Worm (Caenorhabditis elegans) whole organism, young adult: ENCODE data around the gene C07B5.8.

Source experiments
- B0019.2 ChIP-seq: fragments of 200-800 bp; sonication (Bioruptor generic); conservative IDR thresholded peaks from 2 replicates; pipeline ENCODE4 v1.3.6; 2022; ENCODE audit warnings: missing genetic modification reagents, missing genetic modification characterization, missing compliant biosample characterization
- B0035.1 ChIP-seq: sonication (generic microtip); optimal IDR thresholded peaks from 2 replicates; lab custom pipeline; 2016; ENCODE audit warnings: missing genetic modification characterization, mild to moderate bottlenecking, missing compliant biosample characterization, missing genotype, missing genetic modification reagents
- B0336.3 ChIP-seq: fragments of 200-800 bp; sonication (Bioruptor generic); IDR thresholded peaks from 2 replicates; pipeline ENCODE4 v1.3.6; 2022; ENCODE audit warnings: missing genetic modification characterization, missing compliant biosample characterization
- F10E7.11 ChIP-seq: sonication (generic microtip); optimal IDR thresholded peaks from 2 replicates; lab custom pipeline; 2017; ENCODE audit warnings: mild to moderate bottlenecking, missing genetic modification characterization, moderate library complexity, missing compliant biosample characterization
- F37B4.10 ChIP-seq: fragments of 200-800 bp; sonication (Bioruptor generic); IDR thresholded peaks from 2 replicates; pipeline ENCODE4 v1.3.6; 2022; ENCODE audit warnings: missing genetic modification characterization, missing compliant biosample characterization
- F57C9.4 ChIP-seq: sonication (generic microtip); optimal IDR thresholded peaks from 2 replicates; lab custom pipeline; 2017; ENCODE audit warnings: mild to moderate bottlenecking, missing genetic modification characterization, missing compliant biosample characterization
- K11D2.4 ChIP-seq: fragments of 200-800 bp; sonication (Bioruptor generic); IDR thresholded peaks from 2 replicates; pipeline ENCODE4 v1.3.6; 2022; ENCODE audit warnings: missing genetic modification reagents, missing genetic modification characterization, missing compliant biosample characterization
- K12H6.12 ChIP-seq: fragments of 200-800 bp; sonication (Bioruptor generic); optimal IDR thresholded peaks from 2 replicates; lab custom pipeline; 2018; ENCODE audit warnings: mild to moderate bottlenecking, missing genetic modification characterization, missing compliant biosample characterization
- T26A5.8 ChIP-seq: sonication (generic microtip); optimal IDR thresholded peaks from 2 replicates; lab custom pipeline; 2016; ENCODE audit warnings: missing genetic modification characterization, missing compliant biosample characterization
- ZK185.1 ChIP-seq: sonication (generic microtip); optimal IDR thresholded peaks from 2 replicates; lab custom pipeline; 2016; ENCODE audit warnings: mild to moderate bottlenecking, missing genetic modification characterization, missing compliant biosample characterization; ENCODE audit not compliant: poor library complexity, severe bottlenecking
- aptf-2 ChIP-seq: fragments of 200-800 bp; sonication (Bioruptor generic); conservative IDR thresholded peaks from 2 replicates; pipeline ENCODE4 v1.3.6; 2022; ENCODE audit warnings: missing genetic modification reagents, missing genetic modification characterization, missing compliant biosample characterization
- attf-3 ChIP-seq: fragments of 200-800 bp; sonication (Bioruptor generic); conservative IDR thresholded peaks from 2 replicates; pipeline ENCODE4 v1.3.6; 2022; ENCODE audit warnings: missing genetic modification reagents, missing genetic modification characterization, missing compliant biosample characterization
- attf-6 ChIP-seq: fragments of 200-800 bp; sonication (Bioruptor generic); IDR thresholded peaks from 2 replicates; pipeline ENCODE4 v1.3.6; 2022; ENCODE audit warnings: missing genetic modification reagents, missing genetic modification characterization, missing compliant biosample characterization
- cebp-2 ChIP-seq: fragments of 200-800 bp; sonication (Bioruptor generic); IDR thresholded peaks from 2 replicates; pipeline ENCODE4 v1.3.6; 2022; ENCODE audit warnings: missing genetic modification characterization, missing compliant biosample characterization
- dpff-1 ChIP-seq: sonication (generic microtip); optimal IDR thresholded peaks from 2 replicates; lab custom pipeline; 2017; ENCODE audit warnings: mild to moderate bottlenecking, missing genetic modification characterization, missing compliant biosample characterization
- egl-18 ChIP-seq: fragments of 200-800 bp; sonication (Bioruptor generic); IDR thresholded peaks from 2 replicates; pipeline ENCODE4 v1.3.6; 2022; ENCODE audit warnings: missing genetic modification reagents, missing genetic modification characterization, missing compliant biosample characterization
- ets-4 ChIP-seq: fragments of 200-800 bp; sonication (Bioruptor generic); optimal IDR thresholded peaks from 2 replicates; lab custom pipeline; 2018; ENCODE audit warnings: mild to moderate bottlenecking, missing genetic modification characterization, missing compliant biosample characterization
- him-1 ChIP-seq: sonication (generic microtip); optimal IDR thresholded peaks from 2 replicates; lab custom pipeline; 2016; ENCODE audit warnings: missing genotype, missing genetic modification reagents, missing genetic modification characterization, missing compliant biosample characterization
- lin-40 ChIP-seq: sonication (generic microtip); optimal IDR thresholded peaks from 2 replicates; lab custom pipeline; 2016; ENCODE audit warnings: missing genetic modification characterization, mild to moderate bottlenecking, missing compliant biosample characterization, missing genotype, missing genetic modification reagents
- lsy-27 ChIP-seq: sonication (generic microtip); optimal IDR thresholded peaks from 2 replicates; lab custom pipeline; 2017; ENCODE audit warnings: missing genetic modification characterization, mild to moderate bottlenecking, missing compliant biosample characterization, antibody characterized with exemption, missing genotype, borderline replicate concordance; ENCODE audit not compliant: insufficient read depth
- madf-3 ChIP-seq: fragments of 200-800 bp; sonication (Bioruptor generic); IDR thresholded peaks from 2 replicates; pipeline ENCODE4 v1.3.6; 2022; ENCODE audit warnings: missing genetic modification reagents, missing genetic modification characterization, missing compliant biosample characterization
- madf-6 ChIP-seq: fragments of 200-800 bp; sonication (Bioruptor generic); IDR thresholded peaks from 2 replicates; pipeline ENCODE4 v1.3.6; 2022; ENCODE audit warnings: missing genetic modification reagents, missing genetic modification characterization, missing compliant biosample characterization
- madf-8 ChIP-seq: fragments of 200-800 bp; sonication (Bioruptor generic); conservative IDR thresholded peaks from 2 replicates; pipeline ENCODE4 v1.3.6; 2022; ENCODE audit warnings: missing genetic modification reagents, missing genetic modification characterization, missing compliant biosample characterization
- mxl-1 ChIP-seq: sonication (generic microtip); optimal IDR thresholded peaks from 2 replicates; lab custom pipeline; 2016; ENCODE audit warnings: missing genetic modification characterization, missing compliant biosample characterization
- nfya-1 ChIP-seq: sonication (generic microtip); optimal IDR thresholded peaks from 2 replicates; lab custom pipeline; 2017; ENCODE audit warnings: antibody characterized with exemption, missing compliant biosample characterization, missing genetic modification characterization, borderline replicate concordance; ENCODE audit not compliant: insufficient read depth
- nfya-2 ChIP-seq: fragments of 200-800 bp; sonication (Bioruptor generic); IDR thresholded peaks from 2 replicates; pipeline ENCODE4 v1.3.6; 2022; ENCODE audit warnings: missing genetic modification reagents, missing genetic modification characterization, missing compliant biosample characterization
- nhr-120 ChIP-seq: fragments of 200-800 bp; sonication (Bioruptor generic); IDR thresholded peaks from 2 replicates; pipeline ENCODE4 v1.3.6; 2022; ENCODE audit warnings: missing genetic modification characterization, missing compliant biosample characterization
- pbrm-1 ChIP-seq: fragments of 200-800 bp; sonication (Bioruptor generic); IDR thresholded peaks from 2 replicates; pipeline ENCODE4 v1.3.6; 2022; ENCODE audit warnings: missing genetic modification reagents, missing genetic modification characterization, missing compliant biosample characterization
- pha-4 ChIP-seq: fragments of 150-350 bp; sonication (generic microtip); optimal IDR thresholded peaks from 2 replicates; lab custom pipeline; 2014; ENCODE audit warnings: missing biosample characterization, missing genetic modification reagents, missing genetic modification characterization
- rec-8 ChIP-seq, 2 experiments: sonication (generic microtip); optimal IDR thresholded peaks; 2 replicates each; lab custom pipeline; 2016; ENCODE audit warnings: mild to moderate bottlenecking in 2 of 2, missing genetic modification characterization in 2 of 2, missing genetic modification reagents in 2 of 2, missing genotype in 2 of 2, missing biosample characterization in 1 of 2, missing compliant biosample characterization in 1 of 2, moderate library complexity in 1 of 2
- snpc-1.1 ChIP-seq: sonication (generic microtip); optimal IDR thresholded peaks from 2 replicates; lab custom pipeline; 2017; ENCODE audit warnings: missing genetic modification characterization, mild to moderate bottlenecking, missing compliant biosample characterization, antibody characterized with exemption, moderate library complexity, missing genotype, missing genetic modification reagents; ENCODE audit not compliant: insufficient read depth
- somi-1 ChIP-seq: fragments of 200-800 bp; sonication (Bioruptor generic); optimal IDR thresholded peaks from 2 replicates; lab custom pipeline; 2018; ENCODE audit warnings: mild to moderate bottlenecking, missing genetic modification characterization, missing compliant biosample characterization
- xnd-1 ChIP-seq: sonication (generic microtip); optimal IDR thresholded peaks from 2 replicates; lab custom pipeline; 2016; ENCODE audit warnings: missing genotype, missing genetic modification reagents, missing genetic modification characterization, missing compliant biosample characterization
- zfh-2 ChIP-seq: fragments of 200-800 bp; sonication (Bioruptor generic); conservative IDR thresholded peaks from 2 replicates; pipeline ENCODE4 v1.3.6; 2022; ENCODE audit warnings: missing genetic modification reagents, missing genetic modification characterization, missing compliant biosample characterization
- ztf-18 ChIP-seq: sonication (generic microtip); optimal IDR thresholded peaks from 2 replicates; lab custom pipeline; 2016; ENCODE audit warnings: missing genotype, mild to moderate bottlenecking, missing genetic modification characterization, missing compliant biosample characterization
- ztf-25 ChIP-seq: fragments of 200-800 bp; sonication (Bioruptor generic); IDR thresholded peaks from 2 replicates; pipeline ENCODE4 v1.3.6; 2022; ENCODE audit warnings: missing genetic modification reagents, missing genetic modification characterization, missing compliant biosample characterization
- ztf-26 ChIP-seq: sonication (generic microtip); optimal IDR thresholded peaks from 2 replicates; lab custom pipeline; 2017; ENCODE audit warnings: missing genetic modification characterization, missing compliant biosample characterization
- ztf-6 ChIP-seq: fragments of 200-800 bp; sonication (Bioruptor generic); IDR thresholded peaks from 2 replicates; pipeline ENCODE4 v1.3.6; 2022; ENCODE audit warnings: missing genetic modification reagents, missing genetic modification characterization, missing compliant biosample characterization

The C07B5.8 gene

ce11 chrX:9527898-9528297 is 8.7 kb downstream of the C07B5.8 start:
- TF ChIP-seq F10E7.11 (tag; lab: Kevin White, UChicago) (no peak), egl-18 (GFP tag; lab: Robert Waterston, UW) (no peak), pbrm-1 (GFP tag; lab: Robert Waterston, UW) (no peak), ztf-26 (tag; lab: Kevin White, UChicago) (peak; percentile 63), madf-6 (GFP tag; lab: Robert Waterston, UW) (no peak), nfya-2 (GFP tag; lab: Robert Waterston, UW) (no peak), B0019.2 (GFP tag; lab: Robert Waterston, UW) (no peak), attf-6 (no peak), zfh-2 (GFP tag; lab: Robert Waterston, UW) (no peak), mxl-1 (tag; lab: Kevin White, UChicago) (no peak), F37B4.10 (GFP tag; lab: Robert Waterston, UW) (no peak), lin-40 (tag; lab: Kevin White, UChicago) (peak; percentile 42), cebp-2 (GFP tag; lab: Robert Waterston, UW) (no peak), B0336.3 (GFP tag; lab: Robert Waterston, UW) (no peak), snpc-1.1 (tag; lab: Kevin White, UChicago) (no peak), nfya-1 (no peak), madf-8 (no peak), rec-8 (tag; optimal IDR thresholded peaks at IDR 0.05; lab: Kevin White, UChicago) (no peak), nhr-120 (GFP tag; lab: Robert Waterston, UW) (no peak), dpff-1 (tag; lab: Kevin White, UChicago) (no peak), ets-4 (no peak), B0035.1 (tag; lab: Kevin White, UChicago) (no peak), somi-1 (GFP tag; lab: Kevin White, UChicago) (peak; percentile 19)

DNA sequence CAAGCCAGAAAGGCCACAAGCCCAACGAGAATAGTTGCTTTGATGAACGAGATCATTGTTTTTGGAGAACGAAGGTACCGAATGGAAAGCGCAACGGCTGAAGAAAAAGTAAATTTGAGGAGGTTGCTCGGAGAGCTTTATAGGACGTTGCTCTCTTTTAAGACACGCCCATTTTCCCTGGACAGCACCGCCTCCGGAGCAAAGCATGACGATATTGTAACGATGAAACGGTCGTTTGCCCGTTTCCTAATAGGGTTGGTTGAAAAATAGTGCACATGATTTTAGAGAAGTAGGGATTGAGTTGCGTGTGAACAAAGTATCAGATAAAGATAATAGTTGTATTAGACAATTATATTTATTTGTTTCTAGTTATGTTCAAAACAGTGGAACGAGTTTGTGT is 13.4 kb downstream of the C07B5.8 start, which contains the start of gene C07B5.3:
Gene C07B5.3, minus strand, starts transcription at position 101 of the 400 bp plus-strand sequence.
- TF ChIP-seq lsy-27 (tag; lab: Kevin White, UChicago) (no peak), pha-4 (tag; lab: Kevin White, UChicago) (no peak), madf-3 (GFP tag; lab: Robert Waterston, UW) (no peak), pbrm-1 (GFP tag; lab: Robert Waterston, UW) (no peak), F57C9.4 (tag; lab: Kevin White, UChicago) (no peak), K12H6.12 (tag; lab: Kevin White, UChicago) (no peak), xnd-1 (no peak), cebp-2 (GFP tag; lab: Robert Waterston, UW) (no peak), T26A5.8 (tag; lab: Kevin White, UChicago) (no peak), K11D2.4 (GFP tag; lab: Robert Waterston, UW) (no peak), ztf-6 (GFP tag; lab: Robert Waterston, UW) (no peak), snpc-1.1 (tag; lab: Kevin White, UChicago) (no peak), attf-3 (no peak), him-1 (no peak), ZK185.1 (tag; lab: Kevin White, UChicago) (no peak), ztf-18 (no peak)
- TF ChIP-seq, all 124 proteins: peak for 0

- TF ChIP-seq pha-4 (tag; lab: Kevin White, UChicago), result no peak
- TF ChIP-seq T26A5.8 (tag; lab: Kevin White, UChicago), result no peak
- TF ChIP-seq aptf-2 (GFP tag; lab: Robert Waterston, UW), result no peak
- no peak for TF ChIP-seq nfya-2 (GFP tag; lab: Robert Waterston, UW)
- TF ChIP-seq ztf-25 (GFP tag; lab: Robert Waterston, UW), result no peak
These were observed 17.8 kb downstream of the C07B5.8 start, which contains the start of gene C07B5.6 for ce11 chrX:9518719-9519118. TSS of gene C07B5.6 (plus strand) at chrX:9519019.
